Worm (Caenorhabditis elegans) whole organism, young adult: Measurements from ENCODE around the gene F09C6.14.

Experiments
- B0019.2 ChIP-seq: fragments of 200-800 bp; sonication (Bioruptor generic); conservative IDR thresholded peaks from 2 replicates; pipeline ENCODE4 v1.3.6; 2022; ENCODE audit warnings: missing genetic modification reagents, missing genetic modification characterization, missing compliant biosample characterization
- B0035.1 ChIP-seq: sonication (generic microtip); optimal IDR thresholded peaks from 2 replicates; lab custom pipeline; 2016; ENCODE audit warnings: missing genetic modification characterization, mild to moderate bottlenecking, missing compliant biosample characterization, missing genotype, missing genetic modification reagents
- F57A8.1 ChIP-seq: fragments of 200-800 bp; sonication (Bioruptor generic); optimal IDR thresholded peaks from 2 replicates; lab custom pipeline; 2018; ENCODE audit warnings: mild to moderate bottlenecking, missing genetic modification characterization, moderate library complexity, missing compliant biosample characterization
- akir-1 ChIP-seq: fragments of 200-800 bp; sonication (Bioruptor generic); optimal IDR thresholded peaks from 2 replicates; lab custom pipeline; 2018; ENCODE audit warnings: mild to moderate bottlenecking, missing genetic modification characterization, moderate library complexity, missing compliant biosample characterization
- ama-1 ChIP-seq, 3 experiments: fragments of 150-350 bp in 1 of 3; sonication (generic microtip) in 2 of 3; optimal IDR thresholded peaks; 2 replicates each; lab custom pipeline; 2014 to 2018; ENCODE audit warnings: missing biosample characterization in 2 of 3, missing genetic modification characterization in 2 of 3, missing genetic modification reagents in 2 of 3
- cebp-2 ChIP-seq: fragments of 200-800 bp; sonication (Bioruptor generic); IDR thresholded peaks from 2 replicates; pipeline ENCODE4 v1.3.6; 2022; ENCODE audit warnings: missing genetic modification characterization, missing compliant biosample characterization
- ets-4 ChIP-seq: fragments of 200-800 bp; sonication (Bioruptor generic); optimal IDR thresholded peaks from 2 replicates; lab custom pipeline; 2018; ENCODE audit warnings: mild to moderate bottlenecking, missing genetic modification characterization, missing compliant biosample characterization
- hlh-12 ChIP-seq: sonication (generic microtip); optimal IDR thresholded peaks from 2 replicates; lab custom pipeline; 2016; ENCODE audit warnings: missing genetic modification characterization, missing compliant biosample characterization
- let-607 ChIP-seq, 2 experiments: fragments of 200-800 bp in 1 of 2; sonication (Bioruptor generic) in 1 of 2; sonication (generic microtip) in 1 of 2; optimal IDR thresholded peaks; 2 replicates each; lab custom pipeline; 2016 to 2018; ENCODE audit warnings: mild to moderate bottlenecking in 2 of 2, missing compliant biosample characterization in 2 of 2, missing genetic modification characterization in 2 of 2, moderate library complexity in 2 of 2, missing genotype in 1 of 2
- lin-54 ChIP-seq: fragments of 200-800 bp; sonication (Bioruptor generic); optimal IDR thresholded peaks from 2 replicates; lab custom pipeline; 2018; ENCODE audit warnings: mild to moderate bottlenecking, missing genetic modification characterization, missing compliant biosample characterization
- nfya-1 ChIP-seq: sonication (generic microtip); optimal IDR thresholded peaks from 2 replicates; lab custom pipeline; 2017; ENCODE audit warnings: antibody characterized with exemption, missing compliant biosample characterization, missing genetic modification characterization, borderline replicate concordance; ENCODE audit not compliant: insufficient read depth
- nhr-80 ChIP-seq: sonication (generic microtip); optimal IDR thresholded peaks from 2 replicates; lab custom pipeline; 2016; ENCODE audit warnings: missing genetic modification characterization, missing compliant biosample characterization

ce11 chrV:16831310-16831709 is 49.5 kb upstream of the F09C6.14 start:
- TF ChIP-seq nfya-1 (tag; lab: Kevin White, UChicago) (no peak), F57A8.1 (no peak), akir-1 (GFP tag; lab: Kevin White, UChicago) (no peak), ama-1 (optimal IDR thresholded peaks at IDR 0.05; lab: Kevin White, UChicago) (no peak), ama-1 (GFP tag; optimal IDR thresholded peaks at IDR 0.05; lab: Kevin White, UChicago) (no peak), ets-4 (GFP tag; lab: Kevin White, UChicago) (no peak), B0035.1 (tag; lab: Kevin White, UChicago) (no peak), B0019.2 (no peak), hlh-12 (no peak), nhr-80 (tag; lab: Kevin White, UChicago) (no peak), let-607 (tag; optimal IDR thresholded peaks at IDR 0.05; lab: Kevin White, UChicago) (no peak), lin-54 (GFP tag; lab: Kevin White, UChicago) (no peak), cebp-2 (no peak)
